Worm (Caenorhabditis elegans): ENCODE results near the gene F38G1.3.
"Not testable (repeated sequence)": the region's sequence is repeated elsewhere in the genome, so short reads cannot be mapped to it uniquely, and the experiment has no call there.

The F38G1.3 gene

ce11 chrX:461623-462022 lies 14.7 kb upstream of the F38G1.3 start:
- peak; percentile 13 for TF ChIP-seq ref-2 (tag; optimal IDR thresholded peaks at IDR 0.05)
- TF ChIP-seq ceh-2 (tag; optimal IDR thresholded peaks at IDR 0.05), result no peak
- no peak for TF ChIP-seq ets-4 (tag; optimal IDR thresholded peaks at IDR 0.05)
- no peak for TF ChIP-seq syd-9 (tag; optimal IDR thresholded peaks at IDR 0.05)

- TF ChIP-seq unc-3 (GFP tag; conservative IDR thresholded peaks at IDR 0.05), result 0 out of 2 replicates have a peak, but pooled peaks have one; percentile 33
- not testable (repeated sequence) for TF ChIP-seq unc-3 (tag; optimal IDR thresholded peaks at IDR 0.05)
Measured at ce11 chrX:465931-466330, 10.4 kb upstream of the F38G1.3 start.

- peak; percentile 2 for TF ChIP-seq hlh-8 (tag; optimal IDR thresholded peaks at IDR 0.05)
- no peak for TF ChIP-seq tbx-7 (tag; optimal IDR thresholded peaks at IDR 0.05)
- TF ChIP-seq elt-2 (tag; optimal IDR thresholded peaks at IDR 0.05), result peak; percentile 12
Measured at ce11 chrX:467338-467823, 9.0 kb upstream of the F38G1.3 start.

DNA sequence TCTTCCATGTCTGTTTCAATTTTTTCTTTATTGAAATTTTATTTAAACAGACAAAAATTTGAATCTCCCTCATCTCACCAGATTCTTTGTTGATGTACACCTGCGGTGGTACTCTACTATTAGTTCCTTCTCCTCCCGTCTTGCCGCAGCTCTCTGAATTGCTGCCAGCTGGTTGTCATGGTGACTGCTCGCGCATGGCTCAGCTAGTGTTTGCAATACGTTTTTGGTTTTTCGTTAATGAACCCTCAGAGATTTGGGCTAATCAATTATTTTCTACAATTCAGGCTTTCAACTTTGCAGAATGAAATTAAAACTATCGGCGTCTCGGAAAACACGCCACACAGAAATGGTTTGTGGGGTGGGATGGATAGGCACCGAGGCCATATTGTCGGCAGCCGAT lies 4.8 kb downstream of the F38G1.3 start, which contains the start of gene che-2:
Gene che-2 (plus strand): TSS at position 301 of the 400 bp plus-strand sequence.
- no peak for TF ChIP-seq pros-1 (tag; optimal IDR thresholded peaks at IDR 0.05)
- no peak for TF ChIP-seq pat-9 (tag; optimal IDR thresholded peaks at IDR 0.05)
- no peak for TF ChIP-seq T23F11.4 (GFP tag; optimal IDR thresholded peaks at IDR 0.05)
- TF ChIP-seq rnt-1 (tag; optimal IDR thresholded peaks at IDR 0.05), result no peak
- TF ChIP-seq ahr-1 (tag; optimal IDR thresholded peaks at IDR 0.05), result no peak
- no peak for TF ChIP-seq K02D7.2 (tag; optimal IDR thresholded peaks at IDR 0.05)
- no peak for TF ChIP-seq ceh-48 (tag; optimal IDR thresholded peaks at IDR 0.05)
- TF ChIP-seq hlh-8 (tag; optimal IDR thresholded peaks at IDR 0.05), result no peak
- TF ChIP-seq pqm-1 (tag; optimal IDR thresholded peaks at IDR 0.05), result no peak
- no peak for TF ChIP-seq hlh-6 (tag; optimal IDR thresholded peaks at IDR 0.05)
- no peak for TF ChIP-seq gmeb-2 (tag; optimal IDR thresholded peaks at IDR 0.05)
- TF ChIP-seq npax-4 (tag; optimal IDR thresholded peaks at IDR 0.05), result no peak
- TF ChIP-seq ceh-9 (tag; optimal IDR thresholded peaks at IDR 0.05), result no peak
- no peak for TF ChIP-seq che-1 (tag; optimal IDR thresholded peaks at IDR 0.05)
- no peak for TF ChIP-seq ttx-3 (tag; optimal IDR thresholded peaks at IDR 0.05)

ce11 chrX:487669-488068 lies 11.3 kb downstream of the F38G1.3 start:
- no peak for TF ChIP-seq dve-1 (tag; optimal IDR thresholded peaks at IDR 0.05)
- no peak for TF ChIP-seq npax-4 (tag; optimal IDR thresholded peaks at IDR 0.05)
- no peak for TF ChIP-seq unc-3 (GFP tag; conservative IDR thresholded peaks at IDR 0.05)
- TF ChIP-seq unc-3 (tag; optimal IDR thresholded peaks at IDR 0.05), result no peak
- no peak for TF ChIP-seq ttx-3 (tag; optimal IDR thresholded peaks at IDR 0.05)
- no peak for TF ChIP-seq hlh-15 (tag; optimal IDR thresholded peaks at IDR 0.05)
- TF ChIP-seq hlh-6 (tag; optimal IDR thresholded peaks at IDR 0.05), result no peak
- TF ChIP-seq T23F11.4 (GFP tag; optimal IDR thresholded peaks at IDR 0.05), result no peak
- no peak for TF ChIP-seq madf-2 (tag; optimal IDR thresholded peaks at IDR 0.05)
- TF ChIP-seq ceh-22 (tag; optimal IDR thresholded peaks at IDR 0.05), result no peak
- TF ChIP-seq ceh-48 (tag; optimal IDR thresholded peaks at IDR 0.05), result no peak
- TF ChIP-seq elt-4 (tag; optimal IDR thresholded peaks at IDR 0.05), result no peak
- TF ChIP-seq mec-3 (tag; optimal IDR thresholded peaks at IDR 0.05; ENCODE audit: borderline replicate concordance), result no peak
- no peak for TF ChIP-seq ets-4 (tag; optimal IDR thresholded peaks at IDR 0.05)
- TF ChIP-seq syd-9 (tag; optimal IDR thresholded peaks at IDR 0.05), result no peak

- TF ChIP-seq ceh-19 (GFP tag; optimal IDR thresholded peaks at IDR 0.05), result peak; percentile 96
- TF ChIP-seq pax-1 (tag; optimal IDR thresholded peaks at IDR 0.05), result no peak
- peak; percentile 64 for TF ChIP-seq zip-5 (tag; optimal IDR thresholded peaks at IDR 0.05)
- TF ChIP-seq ceh-24 (tag; optimal IDR thresholded peaks at IDR 0.05), result peak; percentile 81
- peak; percentile 90 for TF ChIP-seq madf-2 (tag; optimal IDR thresholded peaks at IDR 0.05)
- TF ChIP-seq hlh-15 (tag; optimal IDR thresholded peaks at IDR 0.05), result peak; percentile 93
- peak; percentile 91 for TF ChIP-seq C08G9.2 (tag; optimal IDR thresholded peaks at IDR 0.05)
- no peak for TF ChIP-seq unc-55 (GFP tag; optimal IDR thresholded peaks at IDR 0.05)
- peak; percentile 87 for TF ChIP-seq ztf-16 (tag; optimal IDR thresholded peaks at IDR 0.05)
- peak; percentile 91 for TF ChIP-seq F13H6.1 (tag; optimal IDR thresholded peaks at IDR 0.05)
- TF ChIP-seq pqm-1 (tag; optimal IDR thresholded peaks at IDR 0.05), result peak; percentile 71
- peak; percentile 89 for TF ChIP-seq hlh-8 (tag; optimal IDR thresholded peaks at IDR 0.05)
- TF ChIP-seq npax-4 (tag; optimal IDR thresholded peaks at IDR 0.05), result peak; percentile 87
- peak; percentile 83 for TF ChIP-seq unc-86 (tag; optimal IDR thresholded peaks at IDR 0.05)
- TF ChIP-seq nhr-11 (tag; optimal IDR thresholded peaks at IDR 0.05), result no peak
- peak; percentile 90 for TF ChIP-seq ceh-34 (tag; optimal IDR thresholded peaks at IDR 0.05)
- peak; percentile 61 for TF ChIP-seq fkh-10 (GFP tag; optimal IDR thresholded peaks at IDR 0.05)
- peak; percentile 86 for TF ChIP-seq nhr-232 (tag; optimal IDR thresholded peaks at IDR 0.05)
- no peak for TF ChIP-seq ceh-30 (tag; optimal IDR thresholded peaks at IDR 0.05)
Measured at ce11 chrX:489635-490105, 13.3 kb downstream of the F38G1.3 start, which contains the start of gene egl-17. TSS of gene egl-17 (plus strand) at chrX:489685.
